Fruit fly (Drosophila melanogaster): Measurements from ENCODE around the gene toc.

toc gene

DNA sequence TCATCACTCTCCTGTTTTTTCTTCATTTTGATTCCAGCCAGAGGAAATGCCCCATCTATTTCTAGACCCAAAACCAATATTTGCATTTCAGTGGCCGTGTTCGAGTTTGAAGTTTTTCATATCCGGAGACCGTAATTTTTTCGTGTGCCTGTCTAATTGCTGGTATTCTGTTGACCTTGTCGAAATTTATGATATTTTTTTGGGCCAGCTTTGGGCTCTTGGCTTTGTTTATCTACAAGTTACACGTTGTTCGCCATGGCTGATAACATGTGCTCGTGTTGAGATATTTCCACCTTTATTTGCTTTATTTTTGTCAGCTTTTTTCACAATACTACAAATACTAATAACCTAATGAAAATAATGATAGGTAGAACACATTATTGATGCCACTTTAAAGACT is 22.8 kb downstream of the toc start (continued):
- TF ChIP-seq fd64A (GFP tag; optimal IDR thresholded peaks at IDR 0.05), result no peak
- TF ChIP-seq croc (GFP tag; conservative IDR thresholded peaks at IDR 0.05), result no peak
- TF ChIP-seq CG13894 (tag; optimal IDR thresholded peaks at IDR 0.05), result no peak
- no peak for TF ChIP-seq CG9876 (GFP tag; optimal IDR thresholded peaks at IDR 0.05)
- no peak for TF ChIP-seq CG4820 (GFP tag; optimal IDR thresholded peaks at IDR 0.05)
- peak; percentile 50 for TF ChIP-seq grn (GFP tag; optimal IDR thresholded peaks at IDR 0.05)
- no peak for TF ChIP-seq Hr39 (optimal IDR thresholded peaks at IDR 0.05)
- no peak for TF ChIP-seq vfl (GFP tag; optimal IDR thresholded peaks at IDR 0.05)
- TF ChIP-seq zfh1 (GFP tag; IDR thresholded peaks at IDR 0.05), result no peak
- no peak for TF ChIP-seq CG18619 (GFP tag; optimal IDR thresholded peaks at IDR 0.05)
- no peak for TF ChIP-seq jumu (GFP tag; optimal IDR thresholded peaks at IDR 0.05)
- TF ChIP-seq Asciz (GFP tag; optimal IDR thresholded peaks at IDR 0.05), result peak; percentile 38
- no peak for TF ChIP-seq vnd (GFP tag; IDR thresholded peaks at IDR 0.05; ENCODE audit: partially characterized antibody)
- no peak for TF ChIP-seq dm (GFP tag; optimal IDR thresholded peaks at IDR 0.05)
- TF ChIP-seq CG7271 (tag; optimal IDR thresholded peaks at IDR 0.05), result no peak
- no peak for TF ChIP-seq CG14050 (GFP tag; IDR thresholded peaks at IDR 0.05)
- no peak for TF ChIP-seq Dbx (GFP tag; IDR thresholded peaks at IDR 0.05)
- no peak for TF ChIP-seq Atf3 (GFP tag; optimal IDR thresholded peaks at IDR 0.05)
- peak; percentile 42 for TF ChIP-seq CG1233 (GFP tag; optimal IDR thresholded peaks at IDR 0.05)
- no peak for TF ChIP-seq nom (GFP tag; optimal IDR thresholded peaks at IDR 0.05)
- TF ChIP-seq maf-S (GFP tag; optimal IDR thresholded peaks at IDR 0.05), result no peak
- TF ChIP-seq CG33213 (GFP tag; optimal IDR thresholded peaks at IDR 0.05), result no peak
- TF ChIP-seq kay (GFP tag; optimal IDR thresholded peaks at IDR 0.05), result no peak
- TF ChIP-seq slou (GFP tag; optimal IDR thresholded peaks at IDR 0.05), result no peak
- TF ChIP-seq slbo (GFP tag; IDR thresholded peaks at IDR 0.05), result no peak
- peak; percentile 19 for TF ChIP-seq HLH54F (GFP tag; optimal IDR thresholded peaks at IDR 0.05)
- no peak for TF ChIP-seq CG7963 (GFP tag; IDR thresholded peaks at IDR 0.05; ENCODE audit: partially characterized antibody)
- no peak for TF ChIP-seq CG8478 (optimal IDR thresholded peaks at IDR 0.05)
- no peak for TF ChIP-seq dati (GFP tag; IDR thresholded peaks at IDR 0.05)
- no peak for TF ChIP-seq bsh (GFP tag; optimal IDR thresholded peaks at IDR 0.05)
- no peak for TF ChIP-seq abd-A (tag; optimal IDR thresholded peaks at IDR 0.05)
- no peak for TF ChIP-seq E2f2 (GFP tag; IDR thresholded peaks at IDR 0.05)
- TF ChIP-seq CG11695 (GFP tag; IDR thresholded peaks at IDR 0.05), result no peak
- no peak for TF ChIP-seq CG6175 (GFP tag; IDR thresholded peaks at IDR 0.05)
- TF ChIP-seq lmd (GFP tag; IDR thresholded peaks at IDR 0.05), result no peak
- no peak for TF ChIP-seq CkIIα-i1 (GFP tag; IDR thresholded peaks at IDR 0.05)
- 0 out of 2 replicates have a peak, but pooled peaks have one; percentile 20 for TF ChIP-seq HLH3B (GFP tag; IDR thresholded peaks at IDR 0.05)
- TF ChIP-seq dmrt11E (tag; optimal IDR thresholded peaks at IDR 0.05), result peak; percentile 20
- TF ChIP-seq CG4360 (GFP tag; IDR thresholded peaks at IDR 0.05), result 0 out of 2 replicates have a peak, but pooled peaks have one; percentile 14
- no peak for TF ChIP-seq Hr51 (GFP tag; optimal IDR thresholded peaks at IDR 0.05)
- peak; percentile 24 for TF ChIP-seq CG17568 (GFP tag; optimal IDR thresholded peaks at IDR 0.05)

DNA sequence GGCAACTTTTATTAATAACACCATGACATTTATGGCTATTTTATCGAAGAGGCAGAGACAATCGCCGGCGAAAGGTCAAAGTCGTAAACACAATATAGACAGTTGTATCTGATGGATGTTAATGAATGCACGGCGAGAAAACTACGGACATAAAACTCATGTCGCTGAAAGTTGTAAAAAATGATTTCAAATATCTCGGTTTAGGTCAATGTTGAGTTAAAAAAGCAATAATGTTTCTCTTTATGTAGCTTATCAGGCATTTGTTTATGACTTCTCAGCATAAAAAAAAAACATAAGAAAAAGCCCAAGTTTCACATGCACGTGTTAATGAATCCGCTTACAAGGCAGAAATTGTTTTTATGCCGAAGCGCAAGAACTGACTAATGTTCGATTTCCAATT is 23.3 kb downstream of the toc start:
- TF ChIP-seq dysf (GFP tag; IDR thresholded peaks at IDR 0.05), result peak; percentile 53; the same call in 1 of the 3 replicates
- no peak for TF ChIP-seq repo (GFP tag; optimal IDR thresholded peaks at IDR 0.05)
- 0 out of 2 replicates have a peak, but pooled peaks have one; percentile 28 for TF ChIP-seq CG14014 (GFP tag; IDR thresholded peaks at IDR 0.05)
- TF ChIP-seq Abd-B (GFP tag; optimal IDR thresholded peaks at IDR 0.05), result peak; percentile 31
- no peak for TF ChIP-seq CG8290 (GFP tag; optimal IDR thresholded peaks at IDR 0.05)
- TF ChIP-seq CG8290 (tag; optimal IDR thresholded peaks at IDR 0.05), result peak in 1 of 2 experiments; percentile 36
- peak in 1 of 2 experiments; percentile 10 for TF ChIP-seq dpn (GFP tag; optimal IDR thresholded peaks at IDR 0.05)
- no peak for TF ChIP-seq gcm (GFP tag; optimal IDR thresholded peaks at IDR 0.05)
- TF ChIP-seq sisA (GFP tag; IDR thresholded peaks at IDR 0.05), result no peak
- 0 out of 2 replicates have a peak, but pooled peaks have one; percentile 19 for TF ChIP-seq E2f1 (GFP tag; IDR thresholded peaks at IDR 0.05)
- no peak for TF ChIP-seq trh (GFP tag; optimal IDR thresholded peaks at IDR 0.05)
- TF ChIP-seq stc (GFP tag; IDR thresholded peaks at IDR 0.05), result no peak
- TF ChIP-seq Ada2b (GFP tag; IDR thresholded peaks at IDR 0.05), result 0 out of 2 replicates have a peak, but pooled peaks have one; percentile 7
- TF ChIP-seq gsb-n (tag; optimal IDR thresholded peaks at IDR 0.05), result no peak
- peak; percentile 20; the same call in 1 of the 2 replicates for TF ChIP-seq Rx (GFP tag; IDR thresholded peaks at IDR 0.05)
